Worm (Caenorhabditis elegans) whole organism, young adult: ENCODE data around the gene F53C3.11.

ENCODE experiments used
- C17E4.6 ChIP-seq: fragments of 200-800 bp; sonication (Bioruptor generic); IDR thresholded peaks from 2 replicates; pipeline ENCODE4 v1.3.6; 2022; ENCODE audit warnings: missing genetic modification reagents, missing genetic modification characterization, missing compliant biosample characterization
- F23B12.7 ChIP-seq: sonication (generic microtip); optimal IDR thresholded peaks from 2 replicates; lab custom pipeline; 2017; ENCODE audit warnings: missing genetic modification characterization, mild to moderate bottlenecking, missing compliant biosample characterization, antibody characterized with exemption, moderate library complexity; ENCODE audit not compliant: insufficient read depth
- F52B5.7 ChIP-seq: sonication (generic microtip); optimal IDR thresholded peaks from 2 replicates; lab custom pipeline; 2016; ENCODE audit warnings: mild to moderate bottlenecking, missing genetic modification characterization, missing compliant biosample characterization
- Y56A3A.18 ChIP-seq: fragments of 200-800 bp; sonication (Bioruptor generic); IDR thresholded peaks from 2 replicates; pipeline ENCODE4 v1.3.6; 2022; ENCODE audit warnings: missing genetic modification reagents, missing genetic modification characterization, missing compliant biosample characterization
- aptf-2 ChIP-seq: fragments of 200-800 bp; sonication (Bioruptor generic); conservative IDR thresholded peaks from 2 replicates; pipeline ENCODE4 v1.3.6; 2022; ENCODE audit warnings: missing genetic modification reagents, missing genetic modification characterization, missing compliant biosample characterization
- aptf-3 ChIP-seq: fragments of 200-800 bp; sonication (Bioruptor generic); IDR thresholded peaks from 2 replicates; pipeline ENCODE4 v1.3.6; 2022; ENCODE audit warnings: missing genetic modification characterization, missing compliant biosample characterization
- attf-5 ChIP-seq: fragments of 200-800 bp; sonication (Bioruptor generic); optimal IDR thresholded peaks from 2 replicates; lab custom pipeline; 2018; ENCODE audit warnings: mild to moderate bottlenecking, missing genetic modification characterization, missing compliant biosample characterization
- bed-1 ChIP-seq: fragments of 200-800 bp; sonication (Bioruptor generic); IDR thresholded peaks from 2 replicates; pipeline ENCODE4 v1.3.6; 2022; ENCODE audit warnings: missing genetic modification reagents, missing genetic modification characterization, missing compliant biosample characterization
- bed-2 ChIP-seq: fragments of 200-800 bp; sonication (Bioruptor generic); IDR thresholded peaks from 2 replicates; pipeline ENCODE4 v1.3.6; 2022; ENCODE audit warnings: missing genetic modification reagents, missing genetic modification characterization, missing compliant biosample characterization
- ceh-27 ChIP-seq: fragments of 200-800 bp; sonication (Bioruptor generic); optimal IDR thresholded peaks from 2 replicates; lab custom pipeline; 2018; ENCODE audit warnings: mild to moderate bottlenecking, missing genetic modification characterization, moderate library complexity, missing compliant biosample characterization
- ceh-40 ChIP-seq: fragments of 200-800 bp; sonication (Bioruptor generic); IDR thresholded peaks from 2 replicates; pipeline ENCODE4 v1.3.6; 2022; ENCODE audit warnings: missing genetic modification characterization, missing compliant biosample characterization
- ceh-91 ChIP-seq: fragments of 200-800 bp; sonication (Bioruptor generic); IDR thresholded peaks from 2 replicates; pipeline ENCODE4 v1.3.6; 2022; ENCODE audit warnings: missing genetic modification reagents, missing genetic modification characterization, missing compliant biosample characterization
- die-1 ChIP-seq: sonication (generic microtip); optimal IDR thresholded peaks from 2 replicates; lab custom pipeline; 2016; ENCODE audit warnings: missing genotype, mild to moderate bottlenecking, missing genetic modification characterization, missing compliant biosample characterization
- dpff-1 ChIP-seq: sonication (generic microtip); optimal IDR thresholded peaks from 2 replicates; lab custom pipeline; 2017; ENCODE audit warnings: mild to moderate bottlenecking, missing genetic modification characterization, missing compliant biosample characterization
- dpl-1 ChIP-seq: fragments of 150-350 bp; optimal IDR thresholded peaks from 2 replicates; lab custom pipeline; 2014; ENCODE audit warnings: missing biosample characterization, missing genetic modification reagents, missing genetic modification characterization
- egrh-3 ChIP-seq: fragments of 200-800 bp; sonication (Bioruptor generic); IDR thresholded peaks from 2 replicates; pipeline ENCODE4 v1.3.6; 2022; ENCODE audit warnings: missing genetic modification reagents, missing genetic modification characterization, missing compliant biosample characterization
- ekl-4 ChIP-seq: fragments of 200-800 bp; sonication (Bioruptor generic); IDR thresholded peaks from 2 replicates; pipeline ENCODE4 v1.3.6; 2022; ENCODE audit warnings: missing genetic modification reagents, missing genetic modification characterization, missing compliant biosample characterization
- ets-4 ChIP-seq: fragments of 200-800 bp; sonication (Bioruptor generic); optimal IDR thresholded peaks from 2 replicates; lab custom pipeline; 2018; ENCODE audit warnings: mild to moderate bottlenecking, missing genetic modification characterization, missing compliant biosample characterization
- fkh-3 ChIP-seq: sonication (generic microtip); optimal IDR thresholded peaks from 2 replicates; lab custom pipeline; 2016; ENCODE audit warnings: mild to moderate bottlenecking, missing genetic modification characterization, missing compliant biosample characterization
- gei-17 ChIP-seq: fragments of 200-800 bp; sonication (Bioruptor generic); optimal IDR thresholded peaks from 2 replicates; lab custom pipeline; 2018; ENCODE audit warnings: mild to moderate bottlenecking, missing genetic modification characterization, missing compliant biosample characterization
- hlh-26 ChIP-seq: fragments of 200-800 bp; sonication (Bioruptor generic); conservative IDR thresholded peaks from 2 replicates; pipeline ENCODE4 v1.3.6; 2022; ENCODE audit warnings: missing genetic modification reagents, missing genetic modification characterization, missing compliant biosample characterization
- hmg-20 ChIP-seq: fragments of 200-800 bp; sonication (Bioruptor generic); IDR thresholded peaks from 2 replicates; pipeline ENCODE4 v1.3.6; 2022; ENCODE audit warnings: missing genetic modification reagents, missing genetic modification characterization, missing compliant biosample characterization
- hrde-1 ChIP-seq: sonication (generic microtip); optimal IDR thresholded peaks from 2 replicates; lab custom pipeline; 2016; ENCODE audit warnings: missing genetic modification characterization, mild to moderate bottlenecking, missing compliant biosample characterization, moderate library complexity, missing genotype, missing genetic modification reagents, borderline replicate concordance
- lag-1 ChIP-seq: fragments of 200-800 bp; sonication (Bioruptor generic); IDR thresholded peaks from 2 replicates; pipeline ENCODE4 v1.3.6; 2022; ENCODE audit warnings: missing genetic modification reagents, missing genetic modification characterization, missing compliant biosample characterization
- lin-26 ChIP-seq: fragments of 200-800 bp; sonication (Bioruptor generic); IDR thresholded peaks from 2 replicates; pipeline ENCODE4 v1.3.6; 2022; ENCODE audit warnings: missing genetic modification reagents, missing genetic modification characterization, missing compliant biosample characterization
- lin-35 ChIP-seq, 3 experiments: fragments of 150-350 bp in 2 of 3; sonication (generic microtip) in 1 of 3; optimal IDR thresholded peaks; 2 replicates each; lab custom pipeline; 2014 to 2018; ENCODE audit warnings: missing biosample characterization in 3 of 3, missing genetic modification characterization in 3 of 3, missing genetic modification reagents in 3 of 3
- lin-40 ChIP-seq: sonication (generic microtip); optimal IDR thresholded peaks from 2 replicates; lab custom pipeline; 2016; ENCODE audit warnings: missing genetic modification characterization, mild to moderate bottlenecking, missing compliant biosample characterization, missing genotype, missing genetic modification reagents
- lin-54 ChIP-seq: fragments of 200-800 bp; sonication (Bioruptor generic); optimal IDR thresholded peaks from 2 replicates; lab custom pipeline; 2018; ENCODE audit warnings: mild to moderate bottlenecking, missing genetic modification characterization, missing compliant biosample characterization
- lir-1 ChIP-seq: fragments of 200-800 bp; sonication (Bioruptor generic); conservative IDR thresholded peaks from 2 replicates; pipeline ENCODE4 v1.3.6; 2022; ENCODE audit warnings: missing genetic modification reagents, missing genetic modification characterization, missing compliant biosample characterization
- madf-10 ChIP-seq: sonication (generic microtip); optimal IDR thresholded peaks from 2 replicates; lab custom pipeline; 2016; ENCODE audit warnings: mild to moderate bottlenecking, missing genetic modification characterization, missing compliant biosample characterization
- mes-4 ChIP-seq: sonication (generic microtip); optimal IDR thresholded peaks from 2 replicates; lab custom pipeline; 2016; ENCODE audit warnings: missing genotype, missing genetic modification characterization, missing compliant biosample characterization
- nfyb-1 ChIP-seq: fragments of 200-800 bp; sonication (Bioruptor generic); IDR thresholded peaks from 2 replicates; pipeline ENCODE4 v1.3.6; 2022; ENCODE audit warnings: missing genetic modification reagents, missing genetic modification characterization, missing compliant biosample characterization
- nhr-120 ChIP-seq: fragments of 200-800 bp; sonication (Bioruptor generic); IDR thresholded peaks from 2 replicates; pipeline ENCODE4 v1.3.6; 2022; ENCODE audit warnings: missing genetic modification characterization, missing compliant biosample characterization
- pbrm-1 ChIP-seq: fragments of 200-800 bp; sonication (Bioruptor generic); IDR thresholded peaks from 2 replicates; pipeline ENCODE4 v1.3.6; 2022; ENCODE audit warnings: missing genetic modification reagents, missing genetic modification characterization, missing compliant biosample characterization
- sdz-38 ChIP-seq: sonication (generic microtip); optimal IDR thresholded peaks from 2 replicates; lab custom pipeline; 2016; ENCODE audit warnings: missing genotype, missing genetic modification characterization, missing compliant biosample characterization
- snpc-3.4 ChIP-seq: sonication (generic microtip); optimal IDR thresholded peaks from 2 replicates; lab custom pipeline; 2017; ENCODE audit warnings: missing genetic modification characterization, mild to moderate bottlenecking, missing compliant biosample characterization, antibody characterized with exemption, moderate library complexity, missing genotype, missing genetic modification reagents
- tbp1 ChIP-seq: fragments of 200-800 bp; sonication (Bioruptor generic); optimal IDR thresholded peaks from 2 replicates; lab custom pipeline; 2018; ENCODE audit warnings: mild to moderate bottlenecking, missing genetic modification characterization, missing compliant biosample characterization
- tbx-9 ChIP-seq: sonication (generic microtip); optimal IDR thresholded peaks from 2 replicates; lab custom pipeline; 2016; ENCODE audit warnings: borderline replicate concordance, missing genetic modification characterization, inconsistent platforms, missing compliant biosample characterization
- unc-62 ChIP-seq: fragments of 150-350 bp; optimal IDR thresholded peaks from 2 replicates; lab custom pipeline; 2014; ENCODE audit warnings: missing biosample characterization, missing genetic modification reagents, missing genetic modification characterization
- xnd-1 ChIP-seq: sonication (generic microtip); optimal IDR thresholded peaks from 2 replicates; lab custom pipeline; 2016; ENCODE audit warnings: missing genotype, missing genetic modification reagents, missing genetic modification characterization, missing compliant biosample characterization
- zim-3 ChIP-seq: sonication (generic microtip); optimal IDR thresholded peaks from 2 replicates; lab custom pipeline; 2017; ENCODE audit warnings: mild to moderate bottlenecking, missing genetic modification characterization, moderate library complexity, missing compliant biosample characterization

Gene F53C3.11

ce11 chrII:3897758-3898494 lies 8.6 kb downstream of the F53C3.11 start, which contains the start of gene F53C3.6 (continued):
- TF ChIP-seq bed-1 (GFP tag; lab: Robert Waterston, UW) = no peak
- TF ChIP-seq ceh-91 (GFP tag; lab: Robert Waterston, UW) = no peak
- peak; percentile 31 for TF ChIP-seq attf-5
- TF ChIP-seq ekl-4 (GFP tag; lab: Robert Waterston, UW) = no peak
- peak in 1 of 3 experiments; percentile 24 for TF ChIP-seq lin-35 (GFP tag; optimal IDR thresholded peaks at IDR 0.05; lab: Kevin White, UChicago)
- TF ChIP-seq fkh-3 = no peak
- no peak for TF ChIP-seq C17E4.6
- TF ChIP-seq lin-40 (tag; lab: Kevin White, UChicago) = no peak
- peak; percentile 64 for TF ChIP-seq nfyb-1 (GFP tag; lab: Robert Waterston, UW)
- no peak for TF ChIP-seq pbrm-1 (GFP tag; lab: Robert Waterston, UW)
- TF ChIP-seq Y56A3A.18 (GFP tag; lab: Robert Waterston, UW) = no peak
- no peak for TF ChIP-seq nhr-120 (GFP tag; lab: Robert Waterston, UW)
- TF ChIP-seq tbx-9 (tag; lab: Kevin White, UChicago) = no peak
- TF ChIP-seq hrde-1 (tag; lab: Kevin White, UChicago) = no peak
- TF ChIP-seq snpc-3.4 = no peak
- no peak for TF ChIP-seq ets-4 (GFP tag; lab: Kevin White, UChicago)
- no peak for TF ChIP-seq madf-10 (tag; lab: Kevin White, UChicago)
- TF ChIP-seq tbp1 (GFP tag; lab: Kevin White, UChicago) = no peak
- no peak for TF ChIP-seq dpl-1 (GFP tag; lab: Kevin White, UChicago)
- TF ChIP-seq bed-2 (GFP tag; lab: Robert Waterston, UW) = no peak
- TF ChIP-seq egrh-3 = peak; percentile 85
- TF ChIP-seq sdz-38 (tag; lab: Kevin White, UChicago) = no peak
- no peak for TF ChIP-seq F23B12.7
- TF ChIP-seq lir-1 (GFP tag; lab: Robert Waterston, UW) = no peak
- TF ChIP-seq dpff-1 (tag; lab: Kevin White, UChicago) = no peak
- TF ChIP-seq xnd-1 (tag; lab: Kevin White, UChicago) = no peak
- no peak for TF ChIP-seq hlh-26
- no peak for TF ChIP-seq hmg-20 (GFP tag; lab: Robert Waterston, UW)
- TF ChIP-seq aptf-2 (GFP tag; lab: Robert Waterston, UW) = no peak
- TF ChIP-seq ceh-27 = peak; percentile 31
- TF ChIP-seq ceh-40 (GFP tag; lab: Robert Waterston, UW) = no peak
- TF ChIP-seq mes-4 (tag; lab: Kevin White, UChicago) = no peak
- TF ChIP-seq aptf-3 (GFP tag; lab: Robert Waterston, UW) = no peak
- TF ChIP-seq lag-1 (GFP tag; lab: Robert Waterston, UW) = no peak
- peak; percentile 16 for TF ChIP-seq unc-62 (GFP tag; lab: Kevin White, UChicago)
- no peak for TF ChIP-seq gei-17 (GFP tag; lab: Kevin White, UChicago)
- 0 out of 2 replicates have a peak, but pooled peaks have one; percentile 40 for TF ChIP-seq lin-26 (GFP tag; lab: Robert Waterston, UW)
- no peak for TF ChIP-seq lin-54
- no peak for TF ChIP-seq die-1 (tag; lab: Kevin White, UChicago)
- no peak for TF ChIP-seq zim-3 (tag; lab: Kevin White, UChicago)
- no peak for TF ChIP-seq F52B5.7 (tag; lab: Kevin White, UChicago)
